Fruit fly (Drosophila melanogaster) whole organism, embryonic: ENCODE results near the gene Ance-2.
A peak's percentile ranks its signal among the peaks of the same experiment; 100 is the strongest.

Experiments
- Asciz ChIP-seq: fragments of 200-800 bp; sonication (Bioruptor generic); optimal IDR thresholded peaks from 2 replicates; lab custom pipeline; 2017; ENCODE audit warnings: missing biosample characterization, mild to moderate bottlenecking, missing genetic modification characterization, missing genetic modification reagents
- B-H1 ChIP-seq: fragments of 200-800 bp; sonication (Bioruptor generic); IDR thresholded peaks from 3 replicates; pipeline ENCODE4 v1.3.6; 2022; ENCODE audit warnings: missing biosample characterization, missing genetic modification characterization
- BtbVII ChIP-seq: fragments of 200-800 bp; sonication (Bioruptor generic); optimal IDR thresholded peaks from 3 replicates; lab custom pipeline; 2017; ENCODE audit warnings: missing biosample characterization, mild to moderate bottlenecking, missing genetic modification characterization
- CG1024 ChIP-seq: fragments of 200-800 bp; sonication (Bioruptor generic); IDR thresholded peaks from 2 replicates; pipeline ENCODE4 v1.3.6; 2022; ENCODE audit warnings: missing biosample characterization, missing genetic modification characterization
- CG10366 ChIP-seq: fragments of 200-800 bp; sonication (Bioruptor generic); IDR thresholded peaks from 2 replicates; pipeline ENCODE4 v1.3.6; 2022; ENCODE audit warnings: missing biosample characterization, missing genetic modification characterization
- CG11560 ChIP-seq: fragments of 200-800 bp; sonication (Bioruptor generic); IDR thresholded peaks from 3 replicates; pipeline ENCODE4 v1.3.6; 2022; ENCODE audit warnings: missing biosample characterization, missing genetic modification characterization
- CG12769 ChIP-seq: fragments of 200-800 bp; sonication (Bioruptor generic); optimal IDR thresholded peaks from 2 replicates; lab custom pipeline; 2019; ENCODE audit warnings: missing biosample characterization, mild to moderate bottlenecking, missing genetic modification characterization, moderate library complexity
- CG13624 ChIP-seq: fragments of 200-800 bp; sonication (Bioruptor generic); optimal IDR thresholded peaks from 2 replicates; lab custom pipeline; 2016; ENCODE audit warnings: missing biosample characterization, missing genetic modification characterization
- CG15601 ChIP-seq: fragments of 200-800 bp; sonication (Bioruptor generic); optimal IDR thresholded peaks from 3 replicates; lab custom pipeline; 2019; ENCODE audit warnings: missing biosample characterization, mild to moderate bottlenecking, missing genetic modification characterization, moderate library complexity
- CG17385 ChIP-seq: fragments of 200-800 bp; sonication (Bioruptor generic); optimal IDR thresholded peaks from 3 replicates; lab custom pipeline; 2018; ENCODE audit warnings: missing biosample characterization, mild to moderate bottlenecking, missing genetic modification characterization
- CG2678 ChIP-seq: fragments of 200-800 bp; sonication (Bioruptor generic); optimal IDR thresholded peaks from 3 replicates; lab custom pipeline; 2019; ENCODE audit warnings: missing biosample characterization, mild to moderate bottlenecking, missing genetic modification characterization, moderate library complexity
- CG2712 ChIP-seq: fragments of 200-800 bp; optimal IDR thresholded peaks from 3 replicates; lab custom pipeline; 2019; ENCODE audit warnings: missing biosample characterization, mild to moderate bottlenecking, missing genetic modification characterization, moderate library complexity
- CG31224 ChIP-seq: fragments of 200-800 bp; sonication (Bioruptor generic); IDR thresholded peaks from 2 replicates; pipeline ENCODE4 v1.3.6; 2022; ENCODE audit warnings: missing biosample characterization, missing genetic modification characterization
- CG34422 ChIP-seq: fragments of 200-800 bp; sonication (Bioruptor generic); IDR thresholded peaks from 3 replicates; pipeline ENCODE4 v1.3.6; 2022; ENCODE audit warnings: missing biosample characterization, missing genetic modification characterization
- CG4360 ChIP-seq: fragments of 200-800 bp; sonication (Bioruptor generic); IDR thresholded peaks from 2 replicates; pipeline ENCODE4 v1.3.6; 2022; ENCODE audit warnings: missing biosample characterization, missing genetic modification characterization
- CG5180 ChIP-seq: fragments of 200-800 bp; sonication (Bioruptor generic); optimal IDR thresholded peaks from 3 replicates; lab custom pipeline; 2017; ENCODE audit warnings: missing biosample characterization, missing genetic modification characterization, mild to moderate bottlenecking, moderate library complexity, missing genetic modification reagents
- CG6654 ChIP-seq: fragments of 200-800 bp; sonication (Bioruptor generic); optimal IDR thresholded peaks from 2 replicates; lab custom pipeline; 2017; ENCODE audit warnings: missing biosample characterization, mild to moderate bottlenecking, missing genetic modification characterization
- CG6689 ChIP-seq: fragments of 200-800 bp; sonication (Bioruptor generic); IDR thresholded peaks from 2 replicates; pipeline ENCODE4 v1.3.6; 2022; ENCODE audit warnings: missing biosample characterization, missing genetic modification characterization
- CG6813 ChIP-seq: fragments of 200-800 bp; sonication (Bioruptor generic); optimal IDR thresholded peaks from 2 replicates; lab custom pipeline; 2017; ENCODE audit warnings: missing biosample characterization, missing genetic modification characterization, mild to moderate bottlenecking, moderate library complexity, missing genetic modification reagents
- CG7357 ChIP-seq: fragments of 200-800 bp; sonication (Bioruptor generic); IDR thresholded peaks from 3 replicates; pipeline ENCODE4 v1.3.6; 2022; ENCODE audit warnings: missing biosample characterization, missing genetic modification characterization
- CG7987 ChIP-seq: fragments of 200-800 bp; sonication (Bioruptor generic); optimal IDR thresholded peaks from 2 replicates; lab custom pipeline; 2018; ENCODE audit warnings: missing biosample characterization, mild to moderate bottlenecking, missing genetic modification characterization, moderate library complexity
- CG8765 ChIP-seq: fragments of 200-800 bp; sonication (Bioruptor generic); IDR thresholded peaks from 2 replicates; pipeline ENCODE4 v1.3.6; 2022; ENCODE audit warnings: missing biosample characterization, missing genetic modification characterization
- CG9876 ChIP-seq: fragments of 200-800 bp; sonication (Bioruptor generic); optimal IDR thresholded peaks from 2 replicates; lab custom pipeline; 2016; ENCODE audit warnings: missing biosample characterization, missing genetic modification characterization
- CTCF ChIP-seq: fragments of 200-800 bp; sonication (Bioruptor generic); optimal IDR thresholded peaks from 2 replicates; lab custom pipeline; 2017; ENCODE audit warnings: missing biosample characterization, mild to moderate bottlenecking, missing genetic modification characterization, moderate library complexity
- Dp ChIP-seq: fragments of 200-800 bp; sonication (Bioruptor generic); optimal IDR thresholded peaks from 2 replicates; lab custom pipeline; 2018; ENCODE audit warnings: missing biosample characterization, mild to moderate bottlenecking, missing genetic modification characterization, moderate library complexity
- E2f1 ChIP-seq: fragments of 200-800 bp; sonication (Bioruptor generic); IDR thresholded peaks from 2 replicates; pipeline ENCODE4 v1.3.6; 2022; ENCODE audit warnings: missing biosample characterization, missing genetic modification characterization
- Ets97D ChIP-seq: fragments of 200-800 bp; sonication (Bioruptor generic); optimal IDR thresholded peaks from 3 replicates; lab custom pipeline; 2016; ENCODE audit warnings: missing biosample characterization, missing genetic modification characterization
- Gsc ChIP-seq: fragments of 200-800 bp; sonication (Bioruptor generic); IDR thresholded peaks from 2 replicates; pipeline ENCODE4 v1.3.6; 2022; ENCODE audit warnings: missing biosample characterization, missing genetic modification characterization
- Gug ChIP-seq: fragments of 200-800 bp; sonication (Bioruptor generic); IDR thresholded peaks from 4 replicates; pipeline ENCODE4 v1.3.6; 2022; ENCODE audit warnings: missing biosample characterization, missing genetic modification characterization
- HHEX ChIP-seq: fragments of 200-800 bp; sonication (Bioruptor generic); optimal IDR thresholded peaks from 3 replicates; lab custom pipeline; 2017; ENCODE audit warnings: missing biosample characterization, mild to moderate bottlenecking, missing genetic modification characterization, missing genetic modification reagents
- HLH54F ChIP-seq: fragments of 200-800 bp; sonication (Bioruptor generic); optimal IDR thresholded peaks from 3 replicates; lab custom pipeline; 2016; ENCODE audit warnings: missing biosample characterization, missing genetic modification characterization
- Kr ChIP-seq: fragments of 200-800 bp; sonication (Bioruptor generic); optimal IDR thresholded peaks from 2 replicates; lab custom pipeline; 2017; ENCODE audit warnings: missing biosample characterization, mild to moderate bottlenecking, missing genetic modification characterization
- Oaz ChIP-seq: fragments of 200-800 bp; sonication (Bioruptor generic); IDR thresholded peaks from 2 replicates; pipeline ENCODE4 v1.3.6; 2022; ENCODE audit warnings: missing biosample characterization, missing genetic modification characterization
- Rfx ChIP-seq: fragments of 200-800 bp; sonication (Bioruptor generic); IDR thresholded peaks from 2 replicates; pipeline ENCODE4 v1.3.6; 2022; ENCODE audit warnings: missing biosample characterization, missing genetic modification characterization
- Scr ChIP-seq: fragments of 200-800 bp; sonication (Bioruptor generic); IDR thresholded peaks from 2 replicates; pipeline ENCODE4 v1.3.6; 2022; ENCODE audit warnings: missing biosample characterization, missing genetic modification characterization; ENCODE audit not compliant: partially characterized antibody
- Xrp1 ChIP-seq: fragments of 200-800 bp; sonication (Bioruptor generic); IDR thresholded peaks from 2 replicates; pipeline ENCODE4 v1.3.6; 2022; ENCODE audit warnings: missing biosample characterization, missing genetic modification characterization
- crol ChIP-seq: fragments of 200-800 bp; sonication (Bioruptor generic); IDR thresholded peaks from 2 replicates; pipeline ENCODE4 v1.3.6; 2022; ENCODE audit warnings: missing biosample characterization, missing genetic modification characterization
- dati ChIP-seq: fragments of 200-800 bp; sonication (Bioruptor generic); IDR thresholded peaks from 2 replicates; pipeline ENCODE4 v1.3.6; 2022; ENCODE audit warnings: missing biosample characterization, missing genetic modification characterization
- dmrt99B ChIP-seq: fragments of 200-800 bp; sonication (Bioruptor generic); optimal IDR thresholded peaks from 2 replicates; lab custom pipeline; 2018; ENCODE audit warnings: missing biosample characterization, mild to moderate bottlenecking, missing genetic modification characterization, moderate library complexity
- ems ChIP-seq: fragments of 200-800 bp; sonication (Bioruptor generic); optimal IDR thresholded peaks from 3 replicates; lab custom pipeline; 2016; ENCODE audit warnings: missing biosample characterization, missing genetic modification characterization
- esg ChIP-seq: fragments of 200-800 bp; sonication (Bioruptor generic); conservative IDR thresholded peaks from 2 replicates; pipeline ENCODE4 v1.3.6; 2022; ENCODE audit warnings: missing biosample characterization, missing genetic modification characterization
- exex ChIP-seq: fragments of 200-800 bp; sonication (Bioruptor generic); optimal IDR thresholded peaks from 4 replicates; lab custom pipeline; 2018; ENCODE audit warnings: missing biosample characterization, mild to moderate bottlenecking, missing genetic modification characterization, moderate library complexity
- gsb ChIP-seq: fragments of 200-800 bp; sonication (Bioruptor generic); IDR thresholded peaks from 2 replicates; pipeline ENCODE4 v1.3.6; 2022; ENCODE audit warnings: missing biosample characterization, missing genetic modification characterization
- hkb ChIP-seq, 2 experiments: fragments of 200-800 bp in 1 of 2; fragments of >200 bp in 1 of 2; sonication (Bioruptor generic) in 1 of 2; IDR thresholded peaks in 1 of 2; optimal IDR thresholded peaks in 1 of 2; 2 replicates each; pipeline versions ENCODE4 v1.3.6 to Lab custom; 2017 to 2022; ENCODE audit warnings: missing biosample characterization in 1 of 2, missing genetic modification characterization in 1 of 2
- lab ChIP-seq: fragments of 200-800 bp; sonication (Bioruptor generic); optimal IDR thresholded peaks from 3 replicates; lab custom pipeline; 2017; ENCODE audit warnings: missing biosample characterization, missing genetic modification characterization, mild to moderate bottlenecking, moderate library complexity, missing genetic modification reagents
- mirr ChIP-seq: fragments of 200-800 bp; sonication (Bioruptor generic); optimal IDR thresholded peaks from 3 replicates; lab custom pipeline; 2018; ENCODE audit warnings: missing biosample characterization, mild to moderate bottlenecking, missing genetic modification characterization
- stwl ChIP-seq: fragments of 200-800 bp; sonication (Bioruptor generic); optimal IDR thresholded peaks from 3 replicates; lab custom pipeline; 2018; ENCODE audit warnings: missing biosample characterization, mild to moderate bottlenecking, missing genetic modification characterization, moderate library complexity
- zen ChIP-seq: fragments of 200-800 bp; sonication (Bioruptor generic); optimal IDR thresholded peaks from 3 replicates; lab custom pipeline; 2018; ENCODE audit warnings: missing biosample characterization, mild to moderate bottlenecking, missing genetic modification characterization, moderate library complexity
- zf30C ChIP-seq: fragments of 200-800 bp; sonication (Bioruptor generic); optimal IDR thresholded peaks from 3 replicates; lab custom pipeline; 2018; ENCODE audit warnings: missing biosample characterization, mild to moderate bottlenecking, missing genetic modification characterization
- zfh1 ChIP-seq: fragments of 200-800 bp; sonication (Bioruptor generic); IDR thresholded peaks from 3 replicates; pipeline ENCODE4 v1.3.6; 2022; ENCODE audit warnings: missing biosample characterization, missing genetic modification characterization
- zfh2 ChIP-seq: fragments of 200-800 bp; sonication (Bioruptor generic); optimal IDR thresholded peaks from 2 replicates; lab custom pipeline; 2016; ENCODE audit warnings: missing biosample characterization, missing genetic modification characterization

Ance-2 gene

DNA sequence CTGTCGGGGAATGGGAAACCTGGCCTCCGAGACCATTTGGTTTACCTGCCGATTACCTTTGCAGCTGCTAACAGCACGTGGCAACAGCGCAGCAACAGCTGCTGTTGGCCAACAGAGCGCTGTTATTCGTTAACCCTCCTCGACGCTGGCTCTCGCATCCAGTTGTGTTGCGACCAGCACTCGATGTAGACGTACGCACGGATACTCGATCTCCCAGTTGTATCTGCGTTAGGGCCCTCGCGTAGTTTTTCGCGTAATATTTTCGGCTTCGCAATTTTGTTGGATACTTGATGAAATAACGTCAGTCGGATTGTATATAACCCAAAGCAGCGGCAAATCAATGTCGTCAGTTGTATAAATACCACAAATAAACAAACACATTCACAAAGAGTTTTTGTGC lies 30.3 kb upstream of the Ance-2 start (continued):
- TF ChIP-seq HLH54F (GFP tag; lab: Kevin White, UChicago) (peak; percentile 16), CG6813 (GFP tag; lab: Kevin White, UChicago) (peak; percentile 50), zfh2 (GFP tag; lab: Kevin White, UChicago) (peak; percentile 29), hkb (optimal IDR thresholded peaks at IDR 0.05; lab: Kevin White, UChicago) (no peak), hkb (GFP tag; IDR thresholded peaks at IDR 0.05; lab: Robert Waterston, UW) (0 out of 2 replicates have a peak, but pooled peaks have one; percentile 39), dmrt99B (tag; lab: Kevin White, UChicago) (no peak), CG34422 (GFP tag; lab: Robert Waterston, UW) (peak; percentile 39; the same call in 1 of the 3 replicates), CG12769 (peak; percentile 58), CG2712 (tag; lab: Kevin White, UChicago) (peak; percentile 27), CG4360 (GFP tag; lab: Robert Waterston, UW) (0 out of 2 replicates have a peak, but pooled peaks have one; percentile 27), zfh1 (GFP tag; lab: Robert Waterston, UW) (peak; percentile 44; the same call in 1 of the 3 replicates), Gug (GFP tag; lab: Robert Waterston, UW) (peak; percentile 33; the same call in 1 of the 4 replicates), Kr (GFP tag; lab: Kevin White, UChicago) (no peak), Xrp1 (no peak), HHEX (peak; percentile 60), gsb (GFP tag; lab: Robert Waterston, UW) (0 out of 2 replicates have a peak, but pooled peaks have one; percentile 45), CG6654 (GFP tag; lab: Kevin White, UChicago) (no peak), CG5180 (GFP tag; lab: Kevin White, UChicago) (peak; percentile 40), mirr (peak; percentile 51), CG17385 (GFP tag; lab: Kevin White, UChicago) (peak; percentile 42), CG1024 (no peak), CG7987 (GFP tag; lab: Kevin White, UChicago) (peak; percentile 42), ems (peak; percentile 20), zf30C (GFP tag; lab: Kevin White, UChicago) (no peak), Oaz (GFP tag; lab: Robert Waterston, UW) (no peak), esg (no peak), CG13624 (GFP tag; lab: Kevin White, UChicago) (peak; percentile 33), Asciz (GFP tag; lab: Kevin White, UChicago) (no peak), CG6689 (GFP tag; lab: Robert Waterston, UW) (no peak), CTCF (GFP tag; lab: Kevin White, UChicago) (no peak), BtbVII (no peak), CG15601 (tag; lab: Kevin White, UChicago) (no peak), CG7357 (GFP tag; lab: Robert Waterston, UW) (0 out of 3 replicates have a peak, but pooled peaks have one; percentile 12), Dp (no peak), CG8765 (no peak; the same call in 1 of the 2 replicates), B-H1 (GFP tag; lab: Robert Waterston, UW) (no peak; the same call in 2 of the 3 replicates), crol (no peak), CG9876 (GFP tag; lab: Kevin White, UChicago) (no peak), CG2678 (tag; lab: Kevin White, UChicago) (no peak), exex (tag; lab: Kevin White, UChicago) (no peak), dati (GFP tag; lab: Robert Waterston, UW) (no peak), lab (GFP tag; lab: Kevin White, UChicago) (peak; percentile 61), CG10366 (no peak), CG11560 (tag; lab: Robert Waterston, UW) (no peak), stwl (peak; percentile 4), Gsc (GFP tag; lab: Robert Waterston, UW) (no peak), zen (no peak), CG31224 (GFP tag; lab: Robert Waterston, UW) (no peak), Scr (GFP tag; lab: Robert Waterston, UW) (peak; percentile 26; the same call in 1 of the 2 replicates), Rfx (GFP tag; lab: Robert Waterston, UW) (peak; percentile 57; the same call in 1 of the 2 replicates), Ets97D (GFP tag; lab: Kevin White, UChicago) (no peak), E2f1 (GFP tag; lab: Robert Waterston, UW) (no peak)
